Worm (Caenorhabditis elegans): ENCODE results near the gene Y116A8C.10.
"Not testable (repeated sequence)": the region's sequence is repeated elsewhere in the genome, so short reads cannot be mapped to it uniquely, and the experiment has no call there.

The Y116A8C.10 gene

DNA sequence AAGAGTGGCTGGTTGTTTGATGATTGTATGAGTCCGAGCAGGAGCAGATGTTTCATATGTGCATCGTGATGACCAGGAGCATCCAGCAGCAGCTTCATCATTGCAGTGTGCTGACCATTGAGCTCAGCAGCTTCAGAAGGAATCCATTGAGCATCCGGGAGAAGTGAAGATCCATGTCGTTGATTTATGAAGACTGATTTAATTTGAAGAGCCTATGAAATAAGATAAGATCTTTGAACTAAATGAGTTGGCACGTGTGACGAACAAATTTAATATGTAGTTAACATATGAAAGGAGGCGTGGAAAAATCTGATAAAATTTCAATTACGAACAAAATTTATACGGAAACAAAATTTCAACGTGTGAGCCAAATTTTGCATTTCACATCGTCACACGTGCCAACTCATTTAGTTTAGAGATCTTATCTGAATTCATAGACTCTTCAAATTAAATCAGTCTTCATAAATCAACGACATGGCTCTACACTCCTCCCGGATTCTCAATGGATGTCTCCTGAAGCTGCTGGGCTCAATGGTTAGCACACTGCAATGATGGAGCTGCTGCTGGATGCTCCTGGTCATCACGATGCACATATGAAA is 21.0 kb downstream of the Y116A8C.10 start, which contains the start of the genes Y116A8C.469 and Y116A8C.468:
Gene Y116A8C.469 (minus strand): TSS at position 101 of the 599 bp plus-strand sequence.
Gene Y116A8C.468 (plus strand): TSS at position 549 of the 599 bp plus-strand sequence.
- no peak for TF ChIP-seq tbx-37 (GFP tag; conservative IDR thresholded peaks at IDR 0.05)
- no peak for TF ChIP-seq ets-7 (tag; optimal IDR thresholded peaks at IDR 0.05)
- TF ChIP-seq sea-1 (GFP tag; conservative IDR thresholded peaks at IDR 0.05), result no peak
- no peak for TF ChIP-seq scrt-1 (GFP tag; IDR thresholded peaks at IDR 0.05)
- no peak for TF ChIP-seq hnd-1 (tag; optimal IDR thresholded peaks at IDR 0.05)
- no peak for TF ChIP-seq ama-1 (optimal IDR thresholded peaks at IDR 0.05)
- TF ChIP-seq flt-1 (GFP tag; IDR thresholded peaks at IDR 0.05), result no peak
- no peak for TF ChIP-seq B0310.2 (tag; optimal IDR thresholded peaks at IDR 0.05)
- TF ChIP-seq F13C5.2 (tag; optimal IDR thresholded peaks at IDR 0.05), result no peak
- TF ChIP-seq tra-4 (tag; optimal IDR thresholded peaks at IDR 0.05), result no peak
- no peak for TF ChIP-seq ceh-13 (GFP tag; optimal IDR thresholded peaks at IDR 0.05)
- TF ChIP-seq aly-1 (tag; optimal IDR thresholded peaks at IDR 0.05), result no peak
- TF ChIP-seq pes-1 (GFP tag; IDR thresholded peaks at IDR 0.05), result no peak
- TF ChIP-seq hmg-4 (GFP tag; optimal IDR thresholded peaks at IDR 0.05), result no peak
- no peak for TF ChIP-seq ceh-36 (tag; optimal IDR thresholded peaks at IDR 0.05)
- TF ChIP-seq hmbx-1 (tag; optimal IDR thresholded peaks at IDR 0.05), result no peak
- no peak for TF ChIP-seq tbx-11 (GFP tag; IDR thresholded peaks at IDR 0.05)

- no peak for TF ChIP-seq ceh-36 (tag; optimal IDR thresholded peaks at IDR 0.05)
- no peak for TF ChIP-seq tra-4 (tag; optimal IDR thresholded peaks at IDR 0.05)
- no peak for TF ChIP-seq ama-1 (optimal IDR thresholded peaks at IDR 0.05)
- no peak for TF ChIP-seq hnd-1 (tag; optimal IDR thresholded peaks at IDR 0.05)
- TF ChIP-seq hmbx-1 (tag; optimal IDR thresholded peaks at IDR 0.05), result no peak
- no peak for TF ChIP-seq F13C5.2 (tag; optimal IDR thresholded peaks at IDR 0.05)
- no peak for TF ChIP-seq hmg-4 (GFP tag; optimal IDR thresholded peaks at IDR 0.05)
- TF ChIP-seq sea-1 (GFP tag; conservative IDR thresholded peaks at IDR 0.05), result no peak
- no peak for TF ChIP-seq tbx-11 (GFP tag; IDR thresholded peaks at IDR 0.05)
- no peak for TF ChIP-seq flt-1 (GFP tag; IDR thresholded peaks at IDR 0.05)
These were observed 23.1 kb downstream of the Y116A8C.10 start, which contains the start of gene Y116A8C.3 for ce11 chrIV:16915751-16916150. Gene Y116A8C.3, plus strand, starts transcription at chrIV:16916051.

- no peak for TF ChIP-seq tbx-11 (GFP tag; IDR thresholded peaks at IDR 0.05)
- TF ChIP-seq ceh-36 (tag; optimal IDR thresholded peaks at IDR 0.05), result no peak
These were observed 40.7 kb downstream of the Y116A8C.10 start for ce11 chrIV:16898205-16898604.

DNA sequence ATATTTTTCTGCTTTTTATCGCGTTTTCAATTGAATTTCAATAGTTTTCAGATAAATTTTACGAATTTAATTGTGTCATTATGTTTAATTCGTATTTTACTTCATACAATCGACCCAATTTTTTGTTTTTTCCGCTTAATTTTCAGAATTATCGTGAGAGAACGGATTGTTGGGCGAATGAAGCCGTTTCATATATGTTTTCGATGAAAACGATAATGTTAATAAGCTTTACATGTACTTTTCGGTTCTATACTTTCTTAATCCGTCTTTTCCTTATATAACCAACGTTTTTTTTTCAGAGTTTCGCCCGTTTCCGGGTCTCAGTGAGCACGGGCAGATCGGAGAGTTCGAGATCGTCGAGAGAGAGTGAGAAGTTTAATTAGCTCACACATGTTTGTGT is 43.6 kb downstream of the Y116A8C.10 start, which contains the start of gene T06A10.2:
Gene T06A10.2 (plus strand): TSS at position 301 of the 400 bp plus-strand sequence.
- not testable (repeated sequence) for TF ChIP-seq sea-1 (GFP tag; conservative IDR thresholded peaks at IDR 0.05); ama-1 (optimal IDR thresholded peaks at IDR 0.05); hnd-1 (tag; optimal IDR thresholded peaks at IDR 0.05)

DNA sequence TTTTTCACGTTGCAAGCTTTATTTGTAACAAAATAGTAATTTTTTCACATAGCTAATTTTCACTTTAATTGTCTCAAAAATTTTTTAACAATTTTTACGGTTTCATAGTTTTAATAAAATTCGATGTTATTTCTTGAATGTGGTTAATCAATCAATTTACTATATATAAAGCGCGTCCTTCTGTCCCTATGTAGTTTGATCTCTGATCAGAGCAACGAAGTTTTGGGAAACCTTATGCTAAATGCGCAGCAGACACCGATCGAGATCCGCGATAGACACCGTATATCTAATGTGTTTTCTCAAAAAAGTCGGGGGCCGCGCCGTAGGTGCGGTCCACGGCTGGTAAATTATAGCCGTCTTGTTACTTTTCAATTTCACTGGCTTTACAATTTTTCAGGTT is 50.3 kb downstream of the Y116A8C.10 start:
- TF ChIP-seq scrt-1 (GFP tag; IDR thresholded peaks at IDR 0.05), result no peak
- TF ChIP-seq tra-4 (tag; optimal IDR thresholded peaks at IDR 0.05), result no peak
- no peak for TF ChIP-seq tbx-37 (GFP tag; conservative IDR thresholded peaks at IDR 0.05)
- no peak for TF ChIP-seq hmg-4 (GFP tag; optimal IDR thresholded peaks at IDR 0.05)
- no peak for TF ChIP-seq ceh-36 (tag; optimal IDR thresholded peaks at IDR 0.05)
- no peak for TF ChIP-seq tbx-11 (GFP tag; IDR thresholded peaks at IDR 0.05)
- no peak for TF ChIP-seq pes-1 (GFP tag; IDR thresholded peaks at IDR 0.05)
- TF ChIP-seq sea-1 (GFP tag; conservative IDR thresholded peaks at IDR 0.05), result no peak
- no peak for TF ChIP-seq ama-1 (optimal IDR thresholded peaks at IDR 0.05)
- no peak for TF ChIP-seq hnd-1 (tag; optimal IDR thresholded peaks at IDR 0.05)
- no peak for TF ChIP-seq B0310.2 (tag; optimal IDR thresholded peaks at IDR 0.05)
- no peak for TF ChIP-seq ets-7 (tag; optimal IDR thresholded peaks at IDR 0.05)
- TF ChIP-seq hmbx-1 (tag; optimal IDR thresholded peaks at IDR 0.05), result no peak
- TF ChIP-seq flt-1 (GFP tag; IDR thresholded peaks at IDR 0.05), result no peak
- no peak for TF ChIP-seq ceh-13 (GFP tag; optimal IDR thresholded peaks at IDR 0.05)
- TF ChIP-seq F13C5.2 (tag; optimal IDR thresholded peaks at IDR 0.05), result no peak
- no peak for TF ChIP-seq aly-1 (tag; optimal IDR thresholded peaks at IDR 0.05)

Data from whole organism, early embryonic.